Worm (Caenorhabditis elegans): ENCODE data around the gene T06C12.11.

DNA sequence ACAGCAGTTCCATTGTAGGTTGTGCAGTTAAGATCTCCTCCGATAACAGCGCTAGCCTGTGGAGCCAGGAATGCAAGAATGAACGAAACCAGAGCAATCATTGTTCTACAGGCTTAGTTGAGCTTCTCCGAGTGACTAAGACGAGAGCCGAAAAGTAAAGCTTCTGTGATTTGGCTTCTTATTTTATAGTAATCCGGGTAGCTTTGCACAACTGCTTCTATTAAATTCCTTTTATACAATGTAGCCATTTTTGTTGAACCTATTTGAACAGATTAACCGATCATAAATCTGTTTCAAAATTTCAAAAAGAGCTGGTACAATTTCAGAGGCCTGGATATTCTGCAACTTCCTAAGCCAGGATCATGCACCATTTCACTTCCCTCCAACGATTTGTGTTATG, 24.7 kb downstream of the T06C12.11 start, which contains the start of gene F35E8.9:
- TF ChIP-seq nhr-120 (GFP tag; IDR thresholded peaks at IDR 0.05) (no peak), Y53G8AR.9 (GFP tag; conservative IDR thresholded peaks at IDR 0.05) (no peak), rpc-1 (optimal IDR thresholded peaks at IDR 0.05) (no peak), rpc-1 (tag; optimal IDR thresholded peaks at IDR 0.05) (no peak)
